Worm (Caenorhabditis elegans) whole organism, midembryonic: ENCODE results near the gene nspb-11.

ENCODE experiments used
- T22C8.4 ChIP-seq: fragments of 200-800 bp; sonication (Bioruptor generic); IDR thresholded peaks from 2 replicates; pipeline ENCODE4 v1.3.6; 2022; ENCODE audit warnings: missing genetic modification characterization, missing compliant biosample characterization
- cog-1 ChIP-seq: sonication (generic microtip); optimal IDR thresholded peaks from 2 replicates; lab custom pipeline; 2016; ENCODE audit warnings: missing genetic modification characterization, missing compliant biosample characterization
- tab-1 ChIP-seq: fragments of 200-800 bp; sonication (Bioruptor generic); IDR thresholded peaks from 2 replicates; pipeline ENCODE4 v1.3.6; 2022; ENCODE audit warnings: missing genetic modification characterization, missing compliant biosample characterization
- ztf-29 ChIP-seq: fragments of 200-800 bp; sonication (Bioruptor generic); IDR thresholded peaks from 2 replicates; pipeline ENCODE4 v1.3.6; 2022; ENCODE audit warnings: missing genetic modification reagents, missing genetic modification characterization, missing compliant biosample characterization

DNA sequence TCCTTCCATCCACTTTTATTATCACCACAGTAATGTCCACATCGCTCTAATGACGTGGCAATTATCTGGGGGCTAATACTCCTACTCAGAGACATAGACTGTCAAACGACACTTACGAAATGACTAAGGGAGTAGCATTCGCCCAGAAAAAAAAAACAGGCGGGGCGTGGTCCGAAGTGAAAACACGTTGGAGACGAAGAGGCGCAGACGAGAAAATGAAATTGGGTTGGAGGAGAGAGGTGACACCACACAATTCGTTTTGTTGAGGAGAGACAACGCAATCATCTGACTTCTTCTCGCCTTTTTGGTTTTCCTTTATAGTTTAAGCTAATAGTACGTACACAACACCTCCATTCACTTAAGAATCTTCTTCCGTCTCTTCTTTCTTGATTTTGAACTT lies 32.0 kb downstream of the nspb-11 start:
- no peak for TF ChIP-seq T22C8.4 (GFP tag; lab: Robert Waterston, UW)
- TF ChIP-seq cog-1 (tag; lab: Kevin White, UChicago): no peak
- TF ChIP-seq tab-1 (GFP tag; lab: Robert Waterston, UW): no peak
- no peak for TF ChIP-seq ztf-29 (GFP tag; lab: Robert Waterston, UW)
